Worm (Caenorhabditis elegans) whole organism, young adult: Measurements from ENCODE around the gene mrps-23.

ENCODE experiments used
- C17E4.6 ChIP-seq: fragments of 200-800 bp; sonication (Bioruptor generic); IDR thresholded peaks from 2 replicates; pipeline ENCODE4 v1.3.6; 2022; ENCODE audit warnings: missing genetic modification reagents, missing genetic modification characterization, missing compliant biosample characterization
- F33H1.4 ChIP-seq: fragments of 200-800 bp; sonication (Bioruptor generic); IDR thresholded peaks from 2 replicates; pipeline ENCODE4 v1.3.6; 2022; ENCODE audit warnings: missing genetic modification reagents, missing genetic modification characterization, missing compliant biosample characterization
- T26A5.8 ChIP-seq: sonication (generic microtip); optimal IDR thresholded peaks from 2 replicates; lab custom pipeline; 2016; ENCODE audit warnings: missing genetic modification characterization, missing compliant biosample characterization
- ceh-27 ChIP-seq: fragments of 200-800 bp; sonication (Bioruptor generic); optimal IDR thresholded peaks from 2 replicates; lab custom pipeline; 2018; ENCODE audit warnings: mild to moderate bottlenecking, missing genetic modification characterization, moderate library complexity, missing compliant biosample characterization
- ceh-58 ChIP-seq: fragments of 200-800 bp; sonication (Bioruptor generic); IDR thresholded peaks from 2 replicates; pipeline ENCODE4 v1.3.6; 2022; ENCODE audit warnings: missing genetic modification characterization, missing compliant biosample characterization
- dpff-1 ChIP-seq: sonication (generic microtip); optimal IDR thresholded peaks from 2 replicates; lab custom pipeline; 2017; ENCODE audit warnings: mild to moderate bottlenecking, missing genetic modification characterization, missing compliant biosample characterization
- hlh-26 ChIP-seq: fragments of 200-800 bp; sonication (Bioruptor generic); conservative IDR thresholded peaks from 2 replicates; pipeline ENCODE4 v1.3.6; 2022; ENCODE audit warnings: missing genetic modification reagents, missing genetic modification characterization, missing compliant biosample characterization
- mxl-1 ChIP-seq: sonication (generic microtip); optimal IDR thresholded peaks from 2 replicates; lab custom pipeline; 2016; ENCODE audit warnings: missing genetic modification characterization, missing compliant biosample characterization
- nhr-27 ChIP-seq: fragments of 200-800 bp; sonication (Bioruptor generic); optimal IDR thresholded peaks from 2 replicates; lab custom pipeline; 2018; ENCODE audit warnings: mild to moderate bottlenecking, missing genetic modification characterization, moderate library complexity, missing compliant biosample characterization
- pha-4 ChIP-seq: fragments of 150-350 bp; sonication (generic microtip); optimal IDR thresholded peaks from 2 replicates; lab custom pipeline; 2014; ENCODE audit warnings: missing biosample characterization, missing genetic modification reagents, missing genetic modification characterization
- snpc-3.4 ChIP-seq: sonication (generic microtip); optimal IDR thresholded peaks from 2 replicates; lab custom pipeline; 2017; ENCODE audit warnings: missing genetic modification characterization, mild to moderate bottlenecking, missing compliant biosample characterization, antibody characterized with exemption, moderate library complexity, missing genotype, missing genetic modification reagents
- snpc-4 ChIP-seq, 5 experiments: fragments of 150-350 bp in 1 of 5; sonication (generic microtip) in 4 of 5; optimal IDR thresholded peaks; 2 replicates each; lab custom pipeline; 2014 to 2018; ENCODE audit warnings: missing genetic modification characterization in 5 of 5, missing biosample characterization in 3 of 5, antibody characterized with exemption in 2 of 5, mild to moderate bottlenecking in 2 of 5, missing compliant biosample characterization in 2 of 5, missing genotype in 2 of 5, moderate library complexity in 2 of 5, missing genetic modification reagents in 1 of 5

DNA sequence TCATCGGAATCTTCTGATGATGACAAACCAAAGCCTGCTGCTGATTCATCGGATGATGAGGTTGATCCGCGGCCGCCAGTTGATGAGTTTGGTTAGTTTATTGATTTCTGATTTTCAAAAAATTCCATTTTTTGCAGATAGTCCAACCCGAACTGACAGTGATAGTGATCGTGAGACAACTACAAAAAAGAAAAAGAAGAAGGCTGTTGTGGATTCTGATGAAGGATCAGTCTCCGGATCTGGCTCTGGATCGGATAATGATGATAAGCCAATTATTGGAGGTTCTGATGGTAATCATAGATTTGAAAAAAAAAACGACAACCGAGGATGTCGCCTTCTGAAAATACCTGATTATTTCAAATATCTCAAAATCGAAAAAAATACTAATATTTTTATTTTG, 27.4 kb downstream of the mrps-23 start:
- TF ChIP-seq pha-4 (tag; lab: Kevin White, UChicago) (no peak), nhr-27 (tag; lab: Kevin White, UChicago) (no peak), ceh-58 (GFP tag; lab: Robert Waterston, UW) (no peak), snpc-3.4 (tag; lab: Kevin White, UChicago) (no peak), ceh-27 (no peak), C17E4.6 (no peak), T26A5.8 (tag; lab: Kevin White, UChicago) (no peak), dpff-1 (tag; lab: Kevin White, UChicago) (no peak), hlh-26 (GFP tag; lab: Robert Waterston, UW) (no peak), F33H1.4 (no peak), mxl-1 (tag; lab: Kevin White, UChicago) (no peak), snpc-4 (GFP tag; optimal IDR thresholded peaks at IDR 0.05; lab: Kevin White, UChicago) (no peak), snpc-4 (tag; optimal IDR thresholded peaks at IDR 0.05; lab: Kevin White, UChicago) (no peak)
